Worm (Caenorhabditis elegans) whole organism, young adult: ENCODE measurements around the gene test-1.

Experiments
- B0035.1 ChIP-seq: sonication (generic microtip); optimal IDR thresholded peaks from 2 replicates; lab custom pipeline; 2016; ENCODE audit warnings: missing genetic modification characterization, mild to moderate bottlenecking, missing compliant biosample characterization, missing genotype, missing genetic modification reagents
- B0336.3 ChIP-seq: fragments of 200-800 bp; sonication (Bioruptor generic); IDR thresholded peaks from 2 replicates; pipeline ENCODE4 v1.3.6; 2022; ENCODE audit warnings: missing genetic modification characterization, missing compliant biosample characterization
- F10E7.11 ChIP-seq: sonication (generic microtip); optimal IDR thresholded peaks from 2 replicates; lab custom pipeline; 2017; ENCODE audit warnings: mild to moderate bottlenecking, missing genetic modification characterization, moderate library complexity, missing compliant biosample characterization
- F55B11.4 ChIP-seq: sonication (generic microtip); optimal IDR thresholded peaks from 2 replicates; lab custom pipeline; 2016; ENCODE audit warnings: missing compliant biosample characterization, missing genetic modification characterization, borderline replicate concordance; ENCODE audit not compliant: insufficient read depth
- F57C9.4 ChIP-seq: sonication (generic microtip); optimal IDR thresholded peaks from 2 replicates; lab custom pipeline; 2017; ENCODE audit warnings: mild to moderate bottlenecking, missing genetic modification characterization, missing compliant biosample characterization
- K11D2.4 ChIP-seq: fragments of 200-800 bp; sonication (Bioruptor generic); IDR thresholded peaks from 2 replicates; pipeline ENCODE4 v1.3.6; 2022; ENCODE audit warnings: missing genetic modification reagents, missing genetic modification characterization, missing compliant biosample characterization
- T07F8.4 ChIP-seq: sonication (generic microtip); optimal IDR thresholded peaks from 2 replicates; lab custom pipeline; 2016; ENCODE audit warnings: mild to moderate bottlenecking, missing genetic modification characterization, moderate library complexity, missing compliant biosample characterization
- Y53F4B.3 ChIP-seq: fragments of 200-800 bp; sonication (Bioruptor generic); IDR thresholded peaks from 2 replicates; pipeline ENCODE4 v1.3.6; 2022; ENCODE audit warnings: missing genetic modification reagents, missing genetic modification characterization, missing compliant biosample characterization
- Y53G8AR.9 ChIP-seq: fragments of 200-800 bp; sonication (Bioruptor generic); conservative IDR thresholded peaks from 2 replicates; pipeline ENCODE4 v1.3.6; 2022; ENCODE audit warnings: missing genetic modification reagents, missing genetic modification characterization, missing compliant biosample characterization
- Y56A3A.18 ChIP-seq: fragments of 200-800 bp; sonication (Bioruptor generic); IDR thresholded peaks from 2 replicates; pipeline ENCODE4 v1.3.6; 2022; ENCODE audit warnings: missing genetic modification reagents, missing genetic modification characterization, missing compliant biosample characterization
- Y95B8A.8 ChIP-seq: fragments of 200-800 bp; sonication (Bioruptor generic); IDR thresholded peaks from 2 replicates; pipeline ENCODE4 v1.3.6; 2022; ENCODE audit warnings: missing genetic modification reagents, missing genetic modification characterization, missing compliant biosample characterization
- akir-1 ChIP-seq: fragments of 200-800 bp; sonication (Bioruptor generic); optimal IDR thresholded peaks from 2 replicates; lab custom pipeline; 2018; ENCODE audit warnings: mild to moderate bottlenecking, missing genetic modification characterization, moderate library complexity, missing compliant biosample characterization
- aptf-2 ChIP-seq: fragments of 200-800 bp; sonication (Bioruptor generic); conservative IDR thresholded peaks from 2 replicates; pipeline ENCODE4 v1.3.6; 2022; ENCODE audit warnings: missing genetic modification reagents, missing genetic modification characterization, missing compliant biosample characterization
- aptf-3 ChIP-seq: fragments of 200-800 bp; sonication (Bioruptor generic); IDR thresholded peaks from 2 replicates; pipeline ENCODE4 v1.3.6; 2022; ENCODE audit warnings: missing genetic modification characterization, missing compliant biosample characterization
- atf-7 ChIP-seq: sonication (generic microtip); optimal IDR thresholded peaks from 2 replicates; lab custom pipeline; 2017; ENCODE audit warnings: mild to moderate bottlenecking, missing genetic modification characterization, missing compliant biosample characterization
- ceh-27 ChIP-seq: fragments of 200-800 bp; sonication (Bioruptor generic); optimal IDR thresholded peaks from 2 replicates; lab custom pipeline; 2018; ENCODE audit warnings: mild to moderate bottlenecking, missing genetic modification characterization, moderate library complexity, missing compliant biosample characterization
- ceh-79 ChIP-seq: sonication (generic microtip); optimal IDR thresholded peaks from 2 replicates; lab custom pipeline; 2017; ENCODE audit warnings: mild to moderate bottlenecking, missing genetic modification characterization, missing compliant biosample characterization
- ceh-91 ChIP-seq: fragments of 200-800 bp; sonication (Bioruptor generic); IDR thresholded peaks from 2 replicates; pipeline ENCODE4 v1.3.6; 2022; ENCODE audit warnings: missing genetic modification reagents, missing genetic modification characterization, missing compliant biosample characterization
- dox-1 ChIP-seq: fragments of 200-800 bp; sonication (Bioruptor generic); IDR thresholded peaks from 2 replicates; pipeline ENCODE4 v1.3.6; 2022; ENCODE audit warnings: missing genetic modification reagents, missing genetic modification characterization, missing compliant biosample characterization
- efl-1 ChIP-seq: fragments of 150-350 bp; optimal IDR thresholded peaks from 2 replicates; lab custom pipeline; 2014; ENCODE audit warnings: missing biosample characterization, missing genetic modification reagents, missing genetic modification characterization
- gei-17 ChIP-seq: fragments of 200-800 bp; sonication (Bioruptor generic); optimal IDR thresholded peaks from 2 replicates; lab custom pipeline; 2018; ENCODE audit warnings: mild to moderate bottlenecking, missing genetic modification characterization, missing compliant biosample characterization
- hmg-20 ChIP-seq: fragments of 200-800 bp; sonication (Bioruptor generic); IDR thresholded peaks from 2 replicates; pipeline ENCODE4 v1.3.6; 2022; ENCODE audit warnings: missing genetic modification reagents, missing genetic modification characterization, missing compliant biosample characterization
- hrde-1 ChIP-seq: sonication (generic microtip); optimal IDR thresholded peaks from 2 replicates; lab custom pipeline; 2016; ENCODE audit warnings: missing genetic modification characterization, mild to moderate bottlenecking, missing compliant biosample characterization, moderate library complexity, missing genotype, missing genetic modification reagents, borderline replicate concordance
- hsf-1 ChIP-seq: fragments of 200-800 bp; sonication (Bioruptor generic); IDR thresholded peaks from 2 replicates; pipeline ENCODE4 v1.3.6; 2022; ENCODE audit warnings: missing genetic modification reagents, missing genetic modification characterization, missing compliant biosample characterization
- let-607 ChIP-seq, 2 experiments: fragments of 200-800 bp in 1 of 2; sonication (Bioruptor generic) in 1 of 2; sonication (generic microtip) in 1 of 2; optimal IDR thresholded peaks; 2 replicates each; lab custom pipeline; 2016 to 2018; ENCODE audit warnings: mild to moderate bottlenecking in 2 of 2, missing compliant biosample characterization in 2 of 2, missing genetic modification characterization in 2 of 2, moderate library complexity in 2 of 2, missing genotype in 1 of 2
- lin-26 ChIP-seq: fragments of 200-800 bp; sonication (Bioruptor generic); IDR thresholded peaks from 2 replicates; pipeline ENCODE4 v1.3.6; 2022; ENCODE audit warnings: missing genetic modification reagents, missing genetic modification characterization, missing compliant biosample characterization
- lin-54 ChIP-seq: fragments of 200-800 bp; sonication (Bioruptor generic); optimal IDR thresholded peaks from 2 replicates; lab custom pipeline; 2018; ENCODE audit warnings: mild to moderate bottlenecking, missing genetic modification characterization, missing compliant biosample characterization
- lir-1 ChIP-seq: fragments of 200-800 bp; sonication (Bioruptor generic); conservative IDR thresholded peaks from 2 replicates; pipeline ENCODE4 v1.3.6; 2022; ENCODE audit warnings: missing genetic modification reagents, missing genetic modification characterization, missing compliant biosample characterization
- lsl-1 ChIP-seq: fragments of 200-800 bp; sonication (Bioruptor generic); optimal IDR thresholded peaks from 2 replicates; lab custom pipeline; 2018; ENCODE audit warnings: mild to moderate bottlenecking, missing genetic modification characterization, moderate library complexity, missing compliant biosample characterization
- madf-10 ChIP-seq: sonication (generic microtip); optimal IDR thresholded peaks from 2 replicates; lab custom pipeline; 2016; ENCODE audit warnings: mild to moderate bottlenecking, missing genetic modification characterization, missing compliant biosample characterization
- madf-6 ChIP-seq: fragments of 200-800 bp; sonication (Bioruptor generic); IDR thresholded peaks from 2 replicates; pipeline ENCODE4 v1.3.6; 2022; ENCODE audit warnings: missing genetic modification reagents, missing genetic modification characterization, missing compliant biosample characterization
- madf-8 ChIP-seq: fragments of 200-800 bp; sonication (Bioruptor generic); conservative IDR thresholded peaks from 2 replicates; pipeline ENCODE4 v1.3.6; 2022; ENCODE audit warnings: missing genetic modification reagents, missing genetic modification characterization, missing compliant biosample characterization
- mcd-1 ChIP-seq: fragments of 200-800 bp; sonication (Bioruptor generic); IDR thresholded peaks from 2 replicates; pipeline ENCODE4 v1.3.6; 2022; ENCODE audit warnings: missing genetic modification reagents, missing genetic modification characterization, missing compliant biosample characterization
- nfyb-1 ChIP-seq: fragments of 200-800 bp; sonication (Bioruptor generic); IDR thresholded peaks from 2 replicates; pipeline ENCODE4 v1.3.6; 2022; ENCODE audit warnings: missing genetic modification reagents, missing genetic modification characterization, missing compliant biosample characterization
- nhr-80 ChIP-seq: sonication (generic microtip); optimal IDR thresholded peaks from 2 replicates; lab custom pipeline; 2016; ENCODE audit warnings: missing genetic modification characterization, missing compliant biosample characterization
- nhr-90 ChIP-seq: sonication (generic microtip); optimal IDR thresholded peaks from 2 replicates; lab custom pipeline; 2016; ENCODE audit warnings: missing genotype, mild to moderate bottlenecking, missing genetic modification characterization, missing compliant biosample characterization
- pbrm-1 ChIP-seq: fragments of 200-800 bp; sonication (Bioruptor generic); IDR thresholded peaks from 2 replicates; pipeline ENCODE4 v1.3.6; 2022; ENCODE audit warnings: missing genetic modification reagents, missing genetic modification characterization, missing compliant biosample characterization
- rec-8 ChIP-seq, 2 experiments: sonication (generic microtip); optimal IDR thresholded peaks; 2 replicates each; lab custom pipeline; 2016; ENCODE audit warnings: mild to moderate bottlenecking in 2 of 2, missing genetic modification characterization in 2 of 2, missing genetic modification reagents in 2 of 2, missing genotype in 2 of 2, missing biosample characterization in 1 of 2, missing compliant biosample characterization in 1 of 2, moderate library complexity in 1 of 2
- repo-1 ChIP-seq: sonication (generic microtip); optimal IDR thresholded peaks from 2 replicates; lab custom pipeline; 2017; ENCODE audit warnings: mild to moderate bottlenecking, missing genetic modification characterization, missing compliant biosample characterization
- sea-2 ChIP-seq: fragments of 200-800 bp; sonication (Bioruptor generic); IDR thresholded peaks from 2 replicates; pipeline ENCODE4 v1.3.6; 2022; ENCODE audit warnings: missing genetic modification characterization, missing compliant biosample characterization
- snpc-1.1 ChIP-seq: sonication (generic microtip); optimal IDR thresholded peaks from 2 replicates; lab custom pipeline; 2017; ENCODE audit warnings: missing genetic modification characterization, mild to moderate bottlenecking, missing compliant biosample characterization, antibody characterized with exemption, moderate library complexity, missing genotype, missing genetic modification reagents; ENCODE audit not compliant: insufficient read depth
- snpc-3.4 ChIP-seq: sonication (generic microtip); optimal IDR thresholded peaks from 2 replicates; lab custom pipeline; 2017; ENCODE audit warnings: missing genetic modification characterization, mild to moderate bottlenecking, missing compliant biosample characterization, antibody characterized with exemption, moderate library complexity, missing genotype, missing genetic modification reagents
- tbp1 ChIP-seq: fragments of 200-800 bp; sonication (Bioruptor generic); optimal IDR thresholded peaks from 2 replicates; lab custom pipeline; 2018; ENCODE audit warnings: mild to moderate bottlenecking, missing genetic modification characterization, missing compliant biosample characterization
- tlf-1 ChIP-seq: fragments of 200-800 bp; sonication (Bioruptor generic); optimal IDR thresholded peaks from 2 replicates; lab custom pipeline; 2018; ENCODE audit warnings: mild to moderate bottlenecking, missing genetic modification characterization, missing compliant biosample characterization
- ztf-25 ChIP-seq: fragments of 200-800 bp; sonication (Bioruptor generic); IDR thresholded peaks from 2 replicates; pipeline ENCODE4 v1.3.6; 2022; ENCODE audit warnings: missing genetic modification reagents, missing genetic modification characterization, missing compliant biosample characterization

The test-1 gene

ce11 chrIV:2111300-2111874 lies 25.4 kb upstream of the test-1 start, which contains the start of gene che-6:
TSS of gene che-6 (minus strand) at chrIV:2111408.
- TF ChIP-seq mcd-1 (GFP tag; lab: Robert Waterston, UW) (peak; percentile 43; the same call in 1 of the 2 replicates), lir-1 (no peak), Y95B8A.8 (GFP tag; lab: Robert Waterston, UW) (peak; percentile 10; the same call in 1 of the 2 replicates), T07F8.4 (tag; lab: Kevin White, UChicago) (no peak), F10E7.11 (tag; lab: Kevin White, UChicago) (no peak), repo-1 (tag; lab: Kevin White, UChicago) (peak; percentile 20), dox-1 (GFP tag; lab: Robert Waterston, UW) (no peak), nhr-80 (tag; lab: Kevin White, UChicago) (peak; percentile 37), lin-54 (GFP tag; lab: Kevin White, UChicago) (peak; percentile 16), F57C9.4 (tag; lab: Kevin White, UChicago) (peak; percentile 13), nhr-90 (tag; lab: Kevin White, UChicago) (peak; percentile 62), aptf-2 (GFP tag; lab: Robert Waterston, UW) (no peak), snpc-1.1 (no peak), atf-7 (tag; lab: Kevin White, UChicago) (peak; percentile 35), tbp1 (GFP tag; lab: Kevin White, UChicago) (peak; percentile 29), hrde-1 (no peak), F55B11.4 (tag; lab: Kevin White, UChicago) (no peak), tlf-1 (GFP tag; lab: Kevin White, UChicago) (peak; percentile 59), aptf-3 (GFP tag; lab: Robert Waterston, UW) (0 out of 2 replicates have a peak, but pooled peaks have one; percentile 24), gei-17 (GFP tag; lab: Kevin White, UChicago) (peak; percentile 0), snpc-3.4 (tag; lab: Kevin White, UChicago) (no peak), B0035.1 (tag; lab: Kevin White, UChicago) (peak; percentile 70), Y56A3A.18 (0 out of 2 replicates have a peak, but pooled peaks have one; percentile 76), ztf-25 (GFP tag; lab: Robert Waterston, UW) (no peak), madf-6 (0 out of 2 replicates have a peak, but pooled peaks have one; percentile 20), B0336.3 (GFP tag; lab: Robert Waterston, UW) (peak; percentile 69), Y53G8AR.9 (GFP tag; lab: Robert Waterston, UW) (peak; percentile 61; the same call in 1 of the 2 replicates), madf-10 (tag; lab: Kevin White, UChicago) (peak; percentile 52), nfyb-1 (peak; percentile 72), let-607 (tag; optimal IDR thresholded peaks at IDR 0.05; lab: Kevin White, UChicago) (peak in 1 of 2 experiments; percentile 3), ceh-91 (GFP tag; lab: Robert Waterston, UW) (no peak)

- no peak for TF ChIP-seq Y53F4B.3 (GFP tag; lab: Robert Waterston, UW)
- no peak for TF ChIP-seq pbrm-1
- no peak for TF ChIP-seq B0035.1 (tag; lab: Kevin White, UChicago)
- no peak for TF ChIP-seq sea-2 (GFP tag; lab: Robert Waterston, UW)
- TF ChIP-seq hmg-20 (GFP tag; lab: Robert Waterston, UW): no peak
- no peak for TF ChIP-seq ceh-27 (GFP tag; lab: Kevin White, UChicago)
- TF ChIP-seq akir-1: no peak
- TF ChIP-seq rec-8 (tag; optimal IDR thresholded peaks at IDR 0.05; lab: Kevin White, UChicago): no peak
- TF ChIP-seq madf-8 (GFP tag; lab: Robert Waterston, UW): no peak
- TF ChIP-seq atf-7 (tag; lab: Kevin White, UChicago): no peak
- TF ChIP-seq lsl-1: no peak
- no peak for TF ChIP-seq F57C9.4 (tag; lab: Kevin White, UChicago)
- peak; percentile 96 for TF ChIP-seq hsf-1 (GFP tag; lab: Robert Waterston, UW)
- no peak for TF ChIP-seq ceh-79 (tag; lab: Kevin White, UChicago)
- no peak for TF ChIP-seq K11D2.4 (GFP tag; lab: Robert Waterston, UW)
- no peak for TF ChIP-seq efl-1 (GFP tag; lab: Kevin White, UChicago)
- 0 out of 2 replicates have a peak, but pooled peaks have one; percentile 11 for TF ChIP-seq nfyb-1
- no peak for TF ChIP-seq lin-26
These were observed 23.2 kb upstream of the test-1 start, which contains the start of gene C23H5.8 for ce11 chrIV:2113362-2114056. TSS of gene C23H5.8 (minus strand) at chrIV:2113412.
